Worm (Caenorhabditis elegans) whole organism, early embryonic: ENCODE results near the gene T22B2.2.

Experiments
- B0310.2 ChIP-seq: sonication (generic microtip); optimal IDR thresholded peaks from 2 replicates; lab custom pipeline; 2016; ENCODE audit warnings: mild to moderate bottlenecking, missing genetic modification characterization, missing compliant biosample characterization
- F13C5.2 ChIP-seq: sonication (generic microtip); optimal IDR thresholded peaks from 2 replicates; lab custom pipeline; 2017; ENCODE audit warnings: mild to moderate bottlenecking, missing genetic modification characterization, inconsistent platforms, missing compliant biosample characterization
- aly-1 ChIP-seq: sonication (generic microtip); optimal IDR thresholded peaks from 2 replicates; lab custom pipeline; 2016; ENCODE audit warnings: missing genetic modification characterization, missing compliant biosample characterization
- ama-1 ChIP-seq: fragments of 150-350 bp; optimal IDR thresholded peaks from 2 replicates; lab custom pipeline; 2014
- ceh-13 ChIP-seq: fragments of 200-800 bp; sonication (Bioruptor generic); optimal IDR thresholded peaks from 2 replicates; lab custom pipeline; 2018; ENCODE audit warnings: mild to moderate bottlenecking, missing genetic modification characterization, missing compliant biosample characterization
- ceh-36 ChIP-seq: sonication (generic microtip); optimal IDR thresholded peaks from 2 replicates; lab custom pipeline; 2016; ENCODE audit warnings: missing genetic modification characterization, inconsistent platforms, missing compliant biosample characterization
- ets-7 ChIP-seq: sonication (generic microtip); optimal IDR thresholded peaks from 2 replicates; lab custom pipeline; 2016; ENCODE audit warnings: missing genotype, missing genetic modification characterization, missing compliant biosample characterization
- flt-1 ChIP-seq: fragments of 200-800 bp; sonication (Bioruptor generic); IDR thresholded peaks from 2 replicates; pipeline ENCODE4 v1.3.6; 2022; ENCODE audit warnings: missing genetic modification characterization, missing compliant biosample characterization
- hmbx-1 ChIP-seq: sonication (generic microtip); optimal IDR thresholded peaks from 2 replicates; lab custom pipeline; 2016; ENCODE audit warnings: mild to moderate bottlenecking, missing genetic modification characterization, missing compliant biosample characterization
- hmg-4 ChIP-seq: fragments of 200-800 bp; sonication (Bioruptor generic); optimal IDR thresholded peaks from 2 replicates; lab custom pipeline; 2018; ENCODE audit warnings: mild to moderate bottlenecking, missing genetic modification characterization, missing compliant biosample characterization
- hnd-1 ChIP-seq: sonication (generic microtip); optimal IDR thresholded peaks from 2 replicates; lab custom pipeline; 2016; ENCODE audit warnings: missing genetic modification characterization, missing compliant biosample characterization
- pes-1 ChIP-seq: fragments of 200-800 bp; sonication (Bioruptor generic); IDR thresholded peaks from 2 replicates; pipeline ENCODE4 v1.3.6; 2022; ENCODE audit warnings: missing genetic modification reagents, missing genetic modification characterization, missing compliant biosample characterization
- scrt-1 ChIP-seq: fragments of 200-800 bp; sonication (Bioruptor generic); IDR thresholded peaks from 2 replicates; pipeline ENCODE4 v1.3.6; 2022; ENCODE audit warnings: missing genetic modification characterization, missing compliant biosample characterization
- sea-1 ChIP-seq: fragments of 200-800 bp; sonication (Bioruptor generic); conservative IDR thresholded peaks from 2 replicates; pipeline ENCODE4 v1.3.6; 2022; ENCODE audit warnings: missing genetic modification characterization, missing compliant biosample characterization
- tbx-11 ChIP-seq: fragments of 200-800 bp; sonication (Bioruptor generic); IDR thresholded peaks from 2 replicates; pipeline ENCODE4 v1.3.6; 2022; ENCODE audit warnings: missing genetic modification characterization, missing compliant biosample characterization
- tbx-37 ChIP-seq: fragments of 200-800 bp; sonication (Bioruptor generic); conservative IDR thresholded peaks from 2 replicates; pipeline ENCODE4 v1.3.6; 2022; ENCODE audit warnings: missing genetic modification reagents, missing genetic modification characterization, missing compliant biosample characterization
- tra-4 ChIP-seq: sonication (generic microtip); optimal IDR thresholded peaks from 2 replicates; lab custom pipeline; 2017; ENCODE audit warnings: missing genetic modification characterization, missing compliant biosample characterization

The T22B2.2 gene

ce11 chrX:3915748-3916147 lies 4.5 kb upstream of the T22B2.2 start, which contains the start of gene idpp-9:
idpp-9 (minus strand) TSS chrX:3915848.
- no peak for TF ChIP-seq B0310.2
- no peak for TF ChIP-seq hmbx-1 (tag; lab: Kevin White, UChicago)
- no peak for TF ChIP-seq ets-7 (tag; lab: Kevin White, UChicago)
- TF ChIP-seq tra-4 (tag; lab: Kevin White, UChicago), result no peak
- TF ChIP-seq F13C5.2, result no peak
- TF ChIP-seq scrt-1, result no peak
- no peak for TF ChIP-seq ceh-36 (tag; lab: Kevin White, UChicago)
- no peak for TF ChIP-seq pes-1
- TF ChIP-seq tbx-11 (GFP tag; lab: Robert Waterston, UW), result no peak
- no peak for TF ChIP-seq tbx-37

- TF ChIP-seq sea-1 (no peak), tra-4 (tag; lab: Kevin White, UChicago) (no peak), F13C5.2 (no peak), tbx-37 (no peak), aly-1 (no peak), ets-7 (tag; lab: Kevin White, UChicago) (no peak), ceh-13 (no peak), hnd-1 (tag; lab: Kevin White, UChicago) (no peak), ceh-36 (tag; lab: Kevin White, UChicago) (no peak), tbx-11 (GFP tag; lab: Robert Waterston, UW) (no peak), pes-1 (no peak), ama-1 (lab: Kevin White, UChicago) (no peak)
Measured at ce11 chrX:3917013-3917412, 3.2 kb upstream of the T22B2.2 start, which contains the start of gene T22B2.3. T22B2.3 (plus strand) TSS chrX:3917313.

- TF ChIP-seq hnd-1 (tag; lab: Kevin White, UChicago) (no peak), tra-4 (tag; lab: Kevin White, UChicago) (no peak), hmbx-1 (tag; lab: Kevin White, UChicago) (no peak), ets-7 (tag; lab: Kevin White, UChicago) (no peak), flt-1 (no peak), ceh-36 (tag; lab: Kevin White, UChicago) (no peak), B0310.2 (no peak), sea-1 (no peak), ceh-13 (no peak), tbx-37 (no peak), scrt-1 (no peak), tbx-11 (GFP tag; lab: Robert Waterston, UW) (no peak), ama-1 (lab: Kevin White, UChicago) (no peak), aly-1 (no peak), F13C5.2 (no peak), hmg-4 (GFP tag; lab: Kevin White, UChicago) (no peak), pes-1 (no peak)
Measured at ce11 chrX:3918182-3918581, 2.0 kb upstream of the T22B2.2 start.

- TF ChIP-seq B0310.2, result no peak
- no peak for TF ChIP-seq hnd-1 (tag; lab: Kevin White, UChicago)
- TF ChIP-seq ets-7 (tag; lab: Kevin White, UChicago), result no peak
- no peak for TF ChIP-seq pes-1
Measured at ce11 chrX:3919689-3920088, 512 bp upstream of the T22B2.2 start.

- TF ChIP-seq F13C5.2 (no peak), tbx-11 (GFP tag; lab: Robert Waterston, UW) (no peak), hmg-4 (GFP tag; lab: Kevin White, UChicago) (no peak)
Measured at ce11 chrX:3920747-3921146, 546 bp downstream of the T22B2.2 start.

ce11 chrX:3925776-3926175 lies 5.6 kb downstream of the T22B2.2 start, which contains the start of gene T22B2.1:
T22B2.1 (plus strand) TSS chrX:3926076.
- TF ChIP-seq hnd-1 (tag; lab: Kevin White, UChicago) (no peak), sea-1 (no peak), tra-4 (tag; lab: Kevin White, UChicago) (no peak), B0310.2 (no peak), ceh-36 (tag; lab: Kevin White, UChicago) (no peak), pes-1 (no peak), hmg-4 (GFP tag; lab: Kevin White, UChicago) (no peak), flt-1 (no peak), tbx-37 (no peak), scrt-1 (no peak), aly-1 (no peak)

- TF ChIP-seq sea-1, result no peak
- no peak for TF ChIP-seq tbx-37
- no peak for TF ChIP-seq aly-1
- TF ChIP-seq ets-7 (tag; lab: Kevin White, UChicago), result no peak
- TF ChIP-seq hnd-1 (tag; lab: Kevin White, UChicago), result no peak
- TF ChIP-seq flt-1, result no peak
- TF ChIP-seq scrt-1, result no peak
- no peak for TF ChIP-seq pes-1
- no peak for TF ChIP-seq hmbx-1 (tag; lab: Kevin White, UChicago)
- no peak for TF ChIP-seq ceh-36 (tag; lab: Kevin White, UChicago)
- no peak for TF ChIP-seq hmg-4 (GFP tag; lab: Kevin White, UChicago)
- no peak for TF ChIP-seq ceh-13
- no peak for TF ChIP-seq tbx-11 (GFP tag; lab: Robert Waterston, UW)
- no peak for TF ChIP-seq F13C5.2
- TF ChIP-seq tra-4 (tag; lab: Kevin White, UChicago), result no peak
Measured at ce11 chrX:3931350-3931749, 11.1 kb downstream of the T22B2.2 start, which contains the start of gene adt-3. adt-3 (plus strand) TSS chrX:3931650.

- no peak for TF ChIP-seq ceh-13
- TF ChIP-seq tbx-37, result no peak
- no peak for TF ChIP-seq hmbx-1 (tag; lab: Kevin White, UChicago)
- TF ChIP-seq tra-4 (tag; lab: Kevin White, UChicago), result no peak
- TF ChIP-seq B0310.2, result no peak
- no peak for TF ChIP-seq sea-1
- TF ChIP-seq hmg-4 (GFP tag; lab: Kevin White, UChicago), result no peak
- TF ChIP-seq hnd-1 (tag; lab: Kevin White, UChicago), result no peak
- no peak for TF ChIP-seq aly-1
- TF ChIP-seq scrt-1, result no peak
- TF ChIP-seq tbx-11 (GFP tag; lab: Robert Waterston, UW), result no peak
- no peak for TF ChIP-seq flt-1
- TF ChIP-seq pes-1, result no peak
- TF ChIP-seq F13C5.2, result no peak
- TF ChIP-seq ceh-36 (tag; lab: Kevin White, UChicago), result no peak
- no peak for TF ChIP-seq ets-7 (tag; lab: Kevin White, UChicago)
- no peak for TF ChIP-seq ama-1 (lab: Kevin White, UChicago)
Measured at ce11 chrX:3932694-3933093, 12.5 kb downstream of the T22B2.2 start.
